Worm (Caenorhabditis elegans): ENCODE measurements around the gene F39C12.1.
A peak's percentile ranks its signal among the peaks of the same experiment; 100 is the strongest.

The F39C12.1 gene

ce11 chrX:4822262-4822661 lies 30.7 kb downstream of the F39C12.1 start, which contains the start of gene R08E3.1:
Gene R08E3.1, plus strand, starts transcription at chrX:4822647.
- TF ChIP-seq pha-4 (tag; optimal IDR thresholded peaks at IDR 0.05): peak; percentile 46
- peak; percentile 83 for TF ChIP-seq elt-2 (tag; optimal IDR thresholded peaks at IDR 0.05)
- TF ChIP-seq lin-39 (tag; optimal IDR thresholded peaks at IDR 0.05): no peak
- TF ChIP-seq pqm-1 (tag; optimal IDR thresholded peaks at IDR 0.05): peak; percentile 68

ce11 chrX:4821602-4822001 lies 31.4 kb downstream of the F39C12.1 start:
- TF ChIP-seq elt-1 (tag; optimal IDR thresholded peaks at IDR 0.05) (no peak), nhr-23 (tag; optimal IDR thresholded peaks at IDR 0.05) (no peak), fos-1 (tag; optimal IDR thresholded peaks at IDR 0.05) (no peak), nhr-77 (tag; optimal IDR thresholded peaks at IDR 0.05) (no peak), lin-39 (tag; optimal IDR thresholded peaks at IDR 0.05) (no peak), mdl-1 (tag; optimal IDR thresholded peaks at IDR 0.05) (no peak), elt-2 (tag; optimal IDR thresholded peaks at IDR 0.05) (peak; percentile 84), nhr-12 (tag; optimal IDR thresholded peaks at IDR 0.05) (no peak), pqm-1 (tag; optimal IDR thresholded peaks at IDR 0.05) (peak; percentile 32), ZK546.5 (tag; optimal IDR thresholded peaks at IDR 0.05) (no peak), aly-2 (tag; optimal IDR thresholded peaks at IDR 0.05) (no peak), skn-1 (tag; optimal IDR thresholded peaks at IDR 0.05) (no peak)

- TF ChIP-seq ztf-4 (tag; optimal IDR thresholded peaks at IDR 0.05): no peak
- no peak for TF ChIP-seq unc-39 (tag; optimal IDR thresholded peaks at IDR 0.05)
- TF ChIP-seq pqm-1 (tag; optimal IDR thresholded peaks at IDR 0.05): peak; percentile 50
- TF ChIP-seq hmg-11 (tag; optimal IDR thresholded peaks at IDR 0.05): no peak
- no peak for TF ChIP-seq daf-12 (tag; optimal IDR thresholded peaks at IDR 0.05)
- TF ChIP-seq nhr-25 (tag; optimal IDR thresholded peaks at IDR 0.05): no peak
- no peak for TF ChIP-seq skn-1 (tag; optimal IDR thresholded peaks at IDR 0.05)
- TF ChIP-seq pha-4 (tag; optimal IDR thresholded peaks at IDR 0.05): peak; percentile 39
- TF ChIP-seq snpc-4 (tag; optimal IDR thresholded peaks at IDR 0.05): no peak
- TF ChIP-seq ama-1 (optimal IDR thresholded peaks at IDR 0.05): no peak
- TF ChIP-seq R02D3.7 (tag; optimal IDR thresholded peaks at IDR 0.05): no peak
- peak; percentile 88 for TF ChIP-seq elt-2 (tag; optimal IDR thresholded peaks at IDR 0.05)
- no peak for TF ChIP-seq eor-1 (tag; optimal IDR thresholded peaks at IDR 0.05)
- TF ChIP-seq lin-39 (tag; optimal IDR thresholded peaks at IDR 0.05): no peak
- TF ChIP-seq ceh-28 (tag; optimal IDR thresholded peaks at IDR 0.05): no peak
- no peak for TF ChIP-seq aly-2 (tag; optimal IDR thresholded peaks at IDR 0.05)
Observed at ce11 chrX:4818872-4819271, 34.1 kb downstream of the F39C12.1 start.

- TF ChIP-seq nhr-12 (tag; optimal IDR thresholded peaks at IDR 0.05) (no peak), mdl-1 (tag; optimal IDR thresholded peaks at IDR 0.05) (no peak), aly-2 (tag; optimal IDR thresholded peaks at IDR 0.05) (no peak), fkh-2 (tag; optimal IDR thresholded peaks at IDR 0.05) (no peak), daf-12 (tag; optimal IDR thresholded peaks at IDR 0.05) (no peak), elt-2 (tag; optimal IDR thresholded peaks at IDR 0.05) (peak; percentile 22), nhr-23 (tag; optimal IDR thresholded peaks at IDR 0.05) (peak; percentile 24), nfya-1 (tag; optimal IDR thresholded peaks at IDR 0.05; ENCODE audit: insufficient read depth) (peak; percentile 64), pha-4 (tag; optimal IDR thresholded peaks at IDR 0.05) (peak; percentile 76), nhr-25 (tag; optimal IDR thresholded peaks at IDR 0.05) (peak; percentile 11), nhr-11 (tag; optimal IDR thresholded peaks at IDR 0.05) (no peak), jun-1 (tag; optimal IDR thresholded peaks at IDR 0.05) (no peak)
Observed at ce11 chrX:4818252-4818651, 34.7 kb downstream of the F39C12.1 start, which contains the start of gene R08E3.3. Gene R08E3.3, plus strand, starts transcription at chrX:4818593.

ce11 chrX:4813115-4813732 lies 39.8 kb downstream of the F39C12.1 start:
- TF ChIP-seq elt-1 (tag; optimal IDR thresholded peaks at IDR 0.05) (no peak), nhr-25 (tag; optimal IDR thresholded peaks at IDR 0.05) (peak; percentile 78), nhr-43 (tag; optimal IDR thresholded peaks at IDR 0.05; ENCODE audit: poor library complexity, severe bottlenecking) (peak; percentile 34), elt-3 (tag; optimal IDR thresholded peaks at IDR 0.05) (no peak), nfya-1 (tag; optimal IDR thresholded peaks at IDR 0.05; ENCODE audit: insufficient read depth) (peak; percentile 4)

ce11 chrX:4811242-4811641 lies 41.8 kb downstream of the F39C12.1 start, which contains the start of gene ztf-16:
Gene ztf-16, minus strand, starts transcription at chrX:4811540.
- TF ChIP-seq nhr-76 (tag; optimal IDR thresholded peaks at IDR 0.05) (no peak), mml-1 (tag; optimal IDR thresholded peaks at IDR 0.05) (no peak), hmg-11 (tag; optimal IDR thresholded peaks at IDR 0.05) (no peak), nhr-67 (tag; optimal IDR thresholded peaks at IDR 0.05) (no peak), fkh-10 (GFP tag; optimal IDR thresholded peaks at IDR 0.05) (no peak), egl-5 (tag; optimal IDR thresholded peaks at IDR 0.05) (no peak)

All from whole organism, L3 larva.